Worm (Caenorhabditis elegans): ENCODE measurements around the gene acbp-3.

acbp-3 gene

DNA sequence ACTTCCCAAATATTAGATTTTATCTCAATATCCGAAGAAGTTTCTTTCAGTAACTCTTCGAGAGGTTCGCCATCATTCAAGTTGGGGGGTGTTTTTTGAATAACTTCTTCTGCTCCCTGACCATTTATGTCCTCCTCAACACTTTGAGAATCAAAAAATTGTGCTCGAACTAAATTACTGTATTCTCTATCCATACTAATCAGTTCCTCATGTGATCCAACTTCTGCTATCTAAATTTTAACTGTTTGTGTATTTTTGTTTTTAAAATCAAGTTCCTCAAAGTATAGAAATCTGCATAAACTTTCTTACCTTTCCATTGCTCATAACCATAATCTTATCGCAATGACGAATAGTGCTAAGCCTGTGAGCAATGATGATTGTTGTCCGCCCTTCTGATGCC lies 41.4 kb upstream of the acbp-3 start (continued):
- TF ChIP-seq rpc-1 (optimal IDR thresholded peaks at IDR 0.05) (no peak), rpc-1 (tag; optimal IDR thresholded peaks at IDR 0.05) (no peak)

DNA sequence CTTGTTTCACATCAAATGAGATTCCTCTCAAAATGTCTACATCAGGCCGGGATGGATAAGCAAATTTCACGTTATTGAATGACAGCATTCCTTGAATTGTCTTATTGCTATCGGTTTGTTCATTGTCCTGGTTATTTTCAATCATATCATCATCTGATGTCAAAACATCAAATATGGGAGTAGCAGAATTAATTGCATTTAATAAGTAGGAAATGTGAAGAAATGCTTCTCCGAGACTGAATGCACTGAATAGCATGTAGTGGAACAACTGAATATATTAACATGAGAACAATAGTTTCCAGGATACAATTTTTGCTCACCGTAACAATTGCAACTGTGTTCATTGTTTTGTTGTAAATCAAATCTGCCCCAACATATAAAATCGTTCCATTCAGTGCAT lies 40.5 kb upstream of the acbp-3 start:
- TF ChIP-seq egl-18 (GFP tag; IDR thresholded peaks at IDR 0.05) (no peak), F22D6.2 (tag; optimal IDR thresholded peaks at IDR 0.05) (no peak), snpc-3.4 (tag; optimal IDR thresholded peaks at IDR 0.05) (no peak), mes-4 (tag; optimal IDR thresholded peaks at IDR 0.05) (no peak), F52B5.7 (tag; optimal IDR thresholded peaks at IDR 0.05) (no peak), F39B2.1 (GFP tag; IDR thresholded peaks at IDR 0.05) (no peak), lin-35 (GFP tag; optimal IDR thresholded peaks at IDR 0.05) (no peak), Y67H2A.10 (GFP tag; conservative IDR thresholded peaks at IDR 0.05) (no peak), madf-8 (GFP tag; conservative IDR thresholded peaks at IDR 0.05) (no peak), tlf-1 (GFP tag; optimal IDR thresholded peaks at IDR 0.05) (no peak)

DNA sequence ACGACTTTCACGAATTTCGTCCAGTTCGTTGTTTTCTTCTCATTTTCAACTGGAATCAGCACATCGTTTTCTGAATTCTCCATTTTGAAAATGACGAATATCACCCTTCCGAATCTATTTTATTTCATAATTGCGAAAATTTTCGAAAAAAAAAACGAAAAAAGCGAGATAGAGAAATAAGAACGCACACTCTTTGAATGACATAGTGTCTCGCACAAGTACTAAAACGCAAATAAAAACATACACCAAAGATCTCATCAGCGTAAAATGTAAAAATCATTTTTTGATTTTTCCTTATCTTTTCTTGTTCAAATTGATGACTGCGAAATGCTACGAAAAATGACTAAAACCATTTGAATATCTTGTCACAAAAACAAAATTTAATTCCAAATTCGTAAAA lies 38.8 kb upstream of the acbp-3 start, which contains the start of gene pgp-8:
Gene pgp-8, minus strand, starts transcription at position 101 of the 400 bp plus-strand sequence.
- TF ChIP-seq mel-28 (tag; optimal IDR thresholded peaks at IDR 0.05; ENCODE audit: borderline replicate concordance) (no peak), nhr-80 (tag; optimal IDR thresholded peaks at IDR 0.05) (peak; percentile 12)

ce11 chrX:10870137-10870536 lies 32.9 kb upstream of the acbp-3 start, which contains the start of gene pgp-7:
Gene pgp-7, minus strand, starts transcription at chrX:10870237.
- no peak for TF ChIP-seq ama-1 (optimal IDR thresholded peaks at IDR 0.05)
- no peak for TF ChIP-seq ama-1 (GFP tag; optimal IDR thresholded peaks at IDR 0.05)
- no peak for TF ChIP-seq snpc-3.4 (tag; optimal IDR thresholded peaks at IDR 0.05)
- TF ChIP-seq lin-26 (GFP tag; IDR thresholded peaks at IDR 0.05), result no peak
- TF ChIP-seq rec-8 (tag; optimal IDR thresholded peaks at IDR 0.05), result no peak
- TF ChIP-seq snpc-4 (GFP tag; optimal IDR thresholded peaks at IDR 0.05), result no peak
- no peak for TF ChIP-seq snpc-4 (tag; optimal IDR thresholded peaks at IDR 0.05)
- no peak for TF ChIP-seq nhr-120 (GFP tag; IDR thresholded peaks at IDR 0.05)
- no peak for TF ChIP-seq dox-1 (GFP tag; IDR thresholded peaks at IDR 0.05)
- no peak for TF ChIP-seq nhr-80 (tag; optimal IDR thresholded peaks at IDR 0.05)

ce11 chrX:10877138-10877743 lies 25.8 kb upstream of the acbp-3 start, which contains the start of gene pgp-6:
Gene pgp-6, minus strand, starts transcription at chrX:10877425.
- TF ChIP-seq cebp-1 (GFP tag; IDR thresholded peaks at IDR 0.05), result peak; percentile 39; the same call in 1 of the 2 replicates
- no peak for TF ChIP-seq cebp-1 (tag; optimal IDR thresholded peaks at IDR 0.05)
- TF ChIP-seq C06A6.2 (GFP tag; conservative IDR thresholded peaks at IDR 0.05), result no peak
- no peak for TF ChIP-seq B0019.2 (GFP tag; conservative IDR thresholded peaks at IDR 0.05)
- no peak for TF ChIP-seq snpc-1.1 (tag; optimal IDR thresholded peaks at IDR 0.05; ENCODE audit: insufficient read depth)

DNA sequence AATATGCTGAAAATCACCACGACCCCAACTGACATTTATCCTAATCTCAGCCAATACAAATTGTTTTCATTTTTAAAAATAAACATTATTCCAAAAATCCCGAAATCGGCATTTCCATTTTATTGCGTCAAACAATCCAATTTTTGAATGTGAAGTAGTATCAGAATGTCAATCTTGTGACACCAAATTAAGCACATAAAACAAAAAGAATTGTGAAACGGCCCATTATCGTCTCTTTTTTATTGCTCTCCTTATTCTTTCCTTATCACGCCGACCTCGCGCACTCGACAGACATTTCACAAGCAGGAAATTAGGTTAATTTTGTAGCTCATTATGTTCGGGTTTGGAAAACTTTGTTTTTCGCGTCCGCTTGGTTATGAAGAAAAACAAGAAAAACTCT lies 22.6 kb upstream of the acbp-3 start, which contains the start of gene T21E8.4:
Gene T21E8.4, plus strand, starts transcription at position 301 of the 400 bp plus-strand sequence.
- no peak for TF ChIP-seq mel-28 (tag; optimal IDR thresholded peaks at IDR 0.05; ENCODE audit: borderline replicate concordance)
- no peak for TF ChIP-seq bed-2 (GFP tag; IDR thresholded peaks at IDR 0.05)
- TF ChIP-seq lsy-27 (tag; optimal IDR thresholded peaks at IDR 0.05; ENCODE audit: borderline replicate concordance, insufficient read depth), result no peak
- TF ChIP-seq hmg-1.2 (GFP tag; IDR thresholded peaks at IDR 0.05), result no peak
- no peak for TF ChIP-seq let-607 (tag; optimal IDR thresholded peaks at IDR 0.05)
- no peak for TF ChIP-seq sptf-2 (GFP tag; optimal IDR thresholded peaks at IDR 0.05)
- TF ChIP-seq madf-8 (GFP tag; conservative IDR thresholded peaks at IDR 0.05), result no peak
- TF ChIP-seq tbp1 (GFP tag; optimal IDR thresholded peaks at IDR 0.05), result no peak
- TF ChIP-seq D2030.7 (GFP tag; IDR thresholded peaks at IDR 0.05), result no peak
- TF ChIP-seq ceh-79 (tag; optimal IDR thresholded peaks at IDR 0.05), result no peak
